Fruit fly (Drosophila melanogaster): ENCODE data around the gene Npl4.

Gene Npl4

DNA sequence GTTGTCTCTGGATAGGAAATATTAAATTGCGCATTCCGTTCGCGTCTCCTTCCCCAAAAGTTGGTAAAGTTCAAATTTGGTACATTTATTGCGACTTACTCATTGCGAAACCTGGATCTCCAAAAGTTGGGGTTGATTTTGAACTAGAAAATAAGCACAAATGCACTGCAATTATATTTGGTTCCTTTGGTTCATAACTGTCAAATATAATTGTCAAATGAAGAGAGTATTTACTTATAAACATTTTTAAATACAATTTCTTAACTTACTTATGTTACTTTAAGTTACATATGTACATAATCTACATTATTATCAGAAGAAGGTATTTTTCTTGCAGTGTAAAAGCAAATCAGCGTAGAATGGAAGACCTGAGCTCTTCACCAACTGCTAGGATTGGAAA is 6.1 kb upstream of the Npl4 start:
- TF ChIP-seq CG8632 (GFP tag; optimal IDR thresholded peaks at IDR 0.05) (no peak), CG10631 (GFP tag; optimal IDR thresholded peaks at IDR 0.05) (no peak), CG3919 (GFP tag; optimal IDR thresholded peaks at IDR 0.05) (no peak)

DNA sequence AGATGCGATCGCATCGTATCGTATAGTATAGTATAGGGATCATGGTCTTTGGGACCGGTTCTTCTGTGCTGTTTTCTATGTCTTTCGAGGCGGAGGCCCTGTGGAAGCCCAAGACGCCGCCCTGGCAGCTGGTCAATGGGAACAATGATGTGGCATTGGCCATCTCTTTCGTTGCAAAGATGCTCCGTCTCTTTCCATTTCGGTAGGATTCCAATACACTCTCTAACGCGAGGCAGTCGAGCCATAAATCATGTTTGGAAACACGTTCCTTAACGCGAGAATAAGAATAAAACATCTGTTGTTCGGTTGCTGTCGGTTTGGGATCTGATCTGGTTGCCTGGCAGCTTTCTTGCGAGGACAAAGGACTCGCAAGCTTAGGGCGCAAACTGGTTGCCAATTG is 4.2 kb upstream of the Npl4 start:
- no peak for TF ChIP-seq Ets21C (GFP tag; optimal IDR thresholded peaks at IDR 0.05)
- no peak for TF ChIP-seq CG6808 (GFP tag; optimal IDR thresholded peaks at IDR 0.05)
- no peak for TF ChIP-seq achi (GFP tag; optimal IDR thresholded peaks at IDR 0.05)
- no peak for TF ChIP-seq CG6163 (GFP tag; IDR thresholded peaks at IDR 0.05)
- no peak for TF ChIP-seq CG11294 (GFP tag; IDR thresholded peaks at IDR 0.05)

DNA sequence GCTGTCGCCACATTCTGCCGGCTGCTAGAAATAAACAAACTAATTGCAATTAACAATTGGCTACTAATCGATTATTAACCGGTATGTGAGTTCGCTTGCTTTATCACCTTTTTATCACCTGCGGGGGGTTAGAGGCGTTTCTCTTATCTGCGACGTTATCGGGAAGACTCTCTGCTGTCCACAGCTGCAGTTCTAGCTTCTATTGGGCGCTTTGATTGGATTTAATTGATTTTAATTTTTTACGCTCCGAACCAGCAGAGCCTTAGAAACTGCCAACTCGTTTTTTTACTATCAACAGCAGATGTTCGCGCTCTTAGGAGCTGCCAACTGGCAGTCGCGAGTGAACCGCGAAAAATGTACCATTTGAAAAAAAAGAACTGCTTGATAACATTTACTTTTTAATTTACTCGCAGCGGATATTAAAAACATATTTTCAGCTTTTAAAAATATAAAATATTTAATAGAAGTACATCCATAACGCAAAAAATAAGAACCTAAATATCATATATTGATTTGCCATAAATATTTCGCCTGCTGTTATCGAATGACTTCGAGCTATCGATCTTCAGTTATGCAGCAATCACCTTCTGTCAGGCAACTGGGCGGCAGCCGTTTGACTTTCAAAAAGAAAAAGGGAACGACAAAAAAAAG is 2.3 kb upstream of the Npl4 start, which contains the start of gene Ssadh:
Gene Ssadh, minus strand, starts transcription at position 300 of the 651 bp plus-strand sequence.
- TF ChIP-seq CG6854 (GFP tag; optimal IDR thresholded peaks at IDR 0.05) = no peak
- TF ChIP-seq vri (GFP tag; optimal IDR thresholded peaks at IDR 0.05) = no peak
- peak; percentile 49 for TF ChIP-seq Eip78C (GFP tag)
- TF ChIP-seq Lpt (GFP tag; optimal IDR thresholded peaks at IDR 0.05) = no peak
- TF ChIP-seq OdsH (GFP tag; optimal IDR thresholded peaks at IDR 0.05) = no peak
- TF ChIP-seq Smox (GFP tag; optimal IDR thresholded peaks at IDR 0.05) = no peak
- TF ChIP-seq Hr4 (GFP tag; optimal IDR thresholded peaks at IDR 0.05) = no peak
- no peak for TF ChIP-seq Ets21C (GFP tag; optimal IDR thresholded peaks at IDR 0.05)
- no peak for TF ChIP-seq CG6163 (GFP tag; IDR thresholded peaks at IDR 0.05)
- no peak for TF ChIP-seq CG15336 (GFP tag; IDR thresholded peaks at IDR 0.05)
- no peak for TF ChIP-seq fkh (GFP tag; optimal IDR thresholded peaks at IDR 0.05)
- no peak for TF ChIP-seq CG8119 (GFP tag; IDR thresholded peaks at IDR 0.05)
- TF ChIP-seq CG6808 (GFP tag; optimal IDR thresholded peaks at IDR 0.05) = no peak
- peak; percentile 6 for TF ChIP-seq esn (GFP tag; optimal IDR thresholded peaks at IDR 0.05)

DNA sequence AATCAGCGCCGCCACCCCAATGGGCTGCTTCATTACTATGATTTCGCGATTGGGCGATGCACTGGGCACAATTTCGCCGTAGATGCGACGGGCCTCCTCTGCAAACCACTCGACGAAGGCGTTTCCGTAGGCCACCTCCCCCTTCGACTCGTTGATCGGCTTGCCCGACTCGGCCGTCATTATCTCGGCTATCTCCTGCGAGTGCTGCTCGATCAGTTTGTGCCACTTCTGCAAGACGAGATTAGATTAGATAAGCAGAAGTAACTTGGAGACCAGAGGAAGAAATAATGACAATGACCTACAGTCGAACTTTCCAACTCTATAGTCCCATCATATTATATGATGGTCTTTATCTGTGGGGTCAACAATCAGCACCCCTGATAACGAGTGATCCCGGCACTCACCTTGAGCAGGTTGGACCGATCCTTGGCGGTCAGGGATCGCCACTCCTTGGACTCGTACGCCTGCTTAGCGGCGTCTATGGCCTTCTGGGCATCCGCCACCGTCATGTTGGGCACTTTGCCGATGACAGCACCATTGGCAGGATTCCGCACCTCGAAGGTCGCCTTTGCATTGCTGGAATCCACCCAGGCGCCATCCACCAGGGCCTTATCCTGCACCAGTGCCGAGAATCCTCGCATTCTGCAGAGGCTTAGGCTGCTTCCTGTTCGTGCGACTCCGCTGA is 1.6 kb upstream of the Npl4 start:
- no peak for TF ChIP-seq Smox (GFP tag; optimal IDR thresholded peaks at IDR 0.05)
- peak; percentile 92 for TF ChIP-seq svp (GFP tag)

DNA sequence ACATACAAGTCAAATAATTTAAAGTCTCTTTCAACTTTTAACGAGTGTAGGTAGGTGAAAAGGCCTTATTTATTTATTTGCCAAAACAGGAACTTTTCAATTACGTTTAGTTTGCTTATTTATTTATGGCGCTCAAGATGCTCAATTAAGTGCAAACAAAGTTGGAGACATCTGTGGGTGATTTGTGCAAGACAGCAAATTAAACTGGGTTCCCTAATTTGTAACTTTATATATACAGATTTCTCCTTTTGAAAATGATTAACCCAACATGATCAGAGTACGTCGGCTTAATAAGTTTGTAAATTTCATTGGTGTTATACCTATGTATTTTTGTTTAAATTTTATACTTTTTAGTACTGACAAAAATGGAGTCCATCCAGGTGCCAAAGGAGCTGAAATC is 6.3 kb downstream of the Npl4 start, which contains the start of gene CG5071:
Gene CG5071, plus strand, starts transcription at position 301 of the 400 bp plus-strand sequence.
- no peak for TF ChIP-seq CG8319 (GFP tag; optimal IDR thresholded peaks at IDR 0.05)

DNA sequence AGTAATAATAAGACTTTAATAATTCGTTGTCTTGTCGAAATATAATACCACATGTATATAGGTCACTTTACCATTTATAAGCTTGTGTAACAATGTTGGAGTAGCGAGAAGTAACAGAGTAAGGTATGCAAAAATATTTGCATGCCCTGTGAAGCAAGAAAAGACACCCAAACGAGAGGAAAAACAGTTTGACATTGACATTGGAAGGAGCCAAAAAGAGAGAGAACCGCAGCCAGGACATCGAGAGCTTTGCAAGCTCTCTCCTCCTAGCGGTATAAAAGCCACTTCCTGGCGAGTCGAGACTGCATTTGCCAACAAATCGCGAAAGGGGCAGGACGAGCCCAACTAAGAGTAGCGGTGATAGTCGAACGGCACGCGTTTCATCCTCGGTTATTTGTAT is 11.1 kb downstream of the Npl4 start, which contains the start of gene CG5079:
Gene CG5079, plus strand, starts transcription at position 301 of the 400 bp plus-strand sequence.
- TF ChIP-seq lz (GFP tag; optimal IDR thresholded peaks at IDR 0.05) (no peak), acj6 (GFP tag; optimal IDR thresholded peaks at IDR 0.05) (no peak), eg (GFP tag; IDR thresholded peaks at IDR 0.05) (no peak), CG11294 (GFP tag; IDR thresholded peaks at IDR 0.05) (no peak), topi (GFP tag; optimal IDR thresholded peaks at IDR 0.05) (no peak), Lpt (GFP tag; optimal IDR thresholded peaks at IDR 0.05) (no peak), Hr38 (GFP tag; optimal IDR thresholded peaks at IDR 0.05) (no peak), CG6808 (GFP tag; optimal IDR thresholded peaks at IDR 0.05) (no peak), CG6276 (GFP tag; optimal IDR thresholded peaks at IDR 0.05) (no peak), Met (GFP tag; optimal IDR thresholded peaks at IDR 0.05) (no peak), CG8119 (GFP tag; IDR thresholded peaks at IDR 0.05) (no peak), CG7368 (GFP tag; optimal IDR thresholded peaks at IDR 0.05) (no peak), Smox (GFP tag; optimal IDR thresholded peaks at IDR 0.05) (no peak), spab (GFP tag; optimal IDR thresholded peaks at IDR 0.05) (no peak)
